Worm (Caenorhabditis elegans) whole organism, L2 larva: Measurements from ENCODE around the gene snfc-5.
"Not testable (repeated sequence)": the region's sequence is repeated elsewhere in the genome, so short reads cannot be mapped to it uniquely, and the experiment has no call there.

Experiments
- C34F6.9 ChIP-seq: fragments of 150-350 bp; optimal IDR thresholded peaks from 2 replicates; lab custom pipeline; 2014; ENCODE audit warnings: missing biosample characterization, missing genetic modification characterization
- F13H6.1 ChIP-seq: sonication (generic microtip); optimal IDR thresholded peaks from 2 replicates; lab custom pipeline; 2016; ENCODE audit warnings: missing genetic modification characterization, missing compliant biosample characterization
- Y55F3AM.14 ChIP-seq: fragments of 200-800 bp; sonication (Bioruptor generic); optimal IDR thresholded peaks from 2 replicates; lab custom pipeline; 2018; ENCODE audit warnings: mild to moderate bottlenecking, missing genetic modification characterization, missing compliant biosample characterization
- ZK546.5 ChIP-seq: sonication (generic microtip); optimal IDR thresholded peaks from 2 replicates; lab custom pipeline; 2017; ENCODE audit warnings: missing biosample characterization, missing genetic modification characterization
- alr-1 ChIP-seq: fragments of 150-350 bp; optimal IDR thresholded peaks from 2 replicates; lab custom pipeline; 2014; ENCODE audit warnings: missing biosample characterization, missing genetic modification characterization
- aly-2 ChIP-seq: fragments of 150-350 bp; optimal IDR thresholded peaks from 2 replicates; lab custom pipeline; 2014; ENCODE audit warnings: missing biosample characterization, missing genetic modification characterization
- ama-1 ChIP-seq: fragments of 150-350 bp; optimal IDR thresholded peaks from 2 replicates; lab custom pipeline; 2018; ENCODE audit warnings: inconsistent platforms
- blmp-1 ChIP-seq: sonication (generic microtip); optimal IDR thresholded peaks from 2 replicates; lab custom pipeline; 2017; ENCODE audit warnings: missing genetic modification characterization, mild to moderate bottlenecking, missing compliant biosample characterization, antibody characterized with exemption, moderate library complexity; ENCODE audit not compliant: insufficient read depth
- ceh-16 ChIP-seq: fragments of 150-350 bp; optimal IDR thresholded peaks from 2 replicates; lab custom pipeline; 2014; ENCODE audit warnings: missing biosample characterization, missing genetic modification characterization
- crh-2 ChIP-seq: sonication (generic microtip); optimal IDR thresholded peaks from 2 replicates; lab custom pipeline; 2017; ENCODE audit warnings: missing biosample characterization, missing genetic modification characterization
- dmd-4 ChIP-seq: sonication (generic microtip); optimal IDR thresholded peaks from 2 replicates; lab custom pipeline; 2017; ENCODE audit warnings: missing biosample characterization, missing genetic modification characterization
- egl-27 ChIP-seq: sonication (generic microtip); optimal IDR thresholded peaks from 3 replicates; lab custom pipeline; 2017; ENCODE audit warnings: missing biosample characterization, missing genetic modification reagents, missing genetic modification characterization
- fos-1 ChIP-seq: fragments of 150-350 bp; optimal IDR thresholded peaks from 2 replicates; lab custom pipeline; 2014; ENCODE audit warnings: missing biosample characterization, missing genetic modification characterization
- gmeb-1 ChIP-seq: fragments of 150-350 bp; optimal IDR thresholded peaks from 2 replicates; lab custom pipeline; 2014; ENCODE audit warnings: missing biosample characterization, missing genetic modification characterization
- lin-11 ChIP-seq: fragments of 150-350 bp; sonication (generic microtip); optimal IDR thresholded peaks from 2 replicates; lab custom pipeline; 2014; ENCODE audit warnings: missing biosample characterization, missing genetic modification characterization, inconsistent platforms, mixed read lengths
- lin-13 ChIP-seq: fragments of 150-350 bp; optimal IDR thresholded peaks from 2 replicates; lab custom pipeline; 2014; ENCODE audit warnings: missing biosample characterization, missing genetic modification reagents, missing genetic modification characterization
- lin-39 ChIP-seq: fragments of 150-350 bp; optimal IDR thresholded peaks from 2 replicates; lab custom pipeline; 2014; ENCODE audit warnings: missing biosample characterization, missing genetic modification reagents, missing genetic modification characterization
- lsy-2 ChIP-seq, 2 experiments: fragments of 150-350 bp in 1 of 2; sonication (generic microtip) in 1 of 2; optimal IDR thresholded peaks; 2 replicates each; lab custom pipeline; 2014 to 2017; ENCODE audit warnings: missing biosample characterization in 2 of 2, missing genetic modification characterization in 2 of 2
- mab-5 ChIP-seq: fragments of 150-350 bp; optimal IDR thresholded peaks from 2 replicates; lab custom pipeline; 2014; ENCODE audit warnings: missing biosample characterization, missing genetic modification characterization
- mdl-1 ChIP-seq, 2 experiments: fragments of 150-350 bp in 1 of 2; sonication (generic microtip) in 1 of 2; optimal IDR thresholded peaks; 2 replicates each; lab custom pipeline; 2017; ENCODE audit warnings: missing biosample characterization in 2 of 2, missing genetic modification characterization in 2 of 2
- nhr-10 ChIP-seq: sonication (generic microtip); optimal IDR thresholded peaks from 2 replicates; lab custom pipeline; 2017; ENCODE audit warnings: missing biosample characterization, missing genetic modification characterization
- nhr-11 ChIP-seq: fragments of 150-350 bp; optimal IDR thresholded peaks from 2 replicates; lab custom pipeline; 2014; ENCODE audit warnings: missing biosample characterization, missing genetic modification characterization
- nhr-12 ChIP-seq: fragments of 150-350 bp; optimal IDR thresholded peaks from 2 replicates; lab custom pipeline; 2014; ENCODE audit warnings: missing biosample characterization, missing genetic modification characterization
- nhr-129 ChIP-seq: fragments of 150-350 bp; optimal IDR thresholded peaks from 2 replicates; lab custom pipeline; 2014; ENCODE audit warnings: missing biosample characterization, missing genetic modification characterization
- nhr-21 ChIP-seq: fragments of 150-350 bp; optimal IDR thresholded peaks from 2 replicates; lab custom pipeline; 2014; ENCODE audit warnings: missing biosample characterization, missing genetic modification characterization
- nhr-237 ChIP-seq: fragments of 150-350 bp; optimal IDR thresholded peaks from 2 replicates; lab custom pipeline; 2014; ENCODE audit warnings: missing biosample characterization, missing genetic modification characterization
- nhr-25 ChIP-seq: fragments of 150-350 bp; sonication (generic microtip); optimal IDR thresholded peaks from 3 replicates; lab custom pipeline; 2014; ENCODE audit warnings: missing biosample characterization, missing genetic modification characterization
- nhr-6 ChIP-seq: fragments of 150-350 bp; optimal IDR thresholded peaks from 2 replicates; lab custom pipeline; 2014; ENCODE audit warnings: missing biosample characterization, missing genetic modification characterization
- nhr-77 ChIP-seq: fragments of 150-350 bp; optimal IDR thresholded peaks from 2 replicates; lab custom pipeline; 2014; ENCODE audit warnings: missing biosample characterization, missing genetic modification characterization
- skn-1 ChIP-seq: sonication (generic microtip); optimal IDR thresholded peaks from 2 replicates; lab custom pipeline; 2017; ENCODE audit warnings: missing biosample characterization, missing genetic modification characterization
- sma-3 ChIP-seq: sonication (generic microtip); optimal IDR thresholded peaks from 2 replicates; lab custom pipeline; 2016; ENCODE audit warnings: missing genetic modification reagents, missing genetic modification characterization, missing compliant biosample characterization
- sma-9 ChIP-seq, 2 experiments: fragments of 150-350 bp in 1 of 2; sonication (generic microtip) in 1 of 2; optimal IDR thresholded peaks; 2 replicates each; lab custom pipeline; 2014 to 2016; ENCODE audit warnings: missing genetic modification characterization in 2 of 2, mild to moderate bottlenecking in 1 of 2, missing biosample characterization in 1 of 2, missing compliant biosample characterization in 1 of 2, missing genetic modification reagents in 1 of 2, moderate library complexity in 1 of 2
- snpc-4 ChIP-seq: fragments of 150-350 bp; optimal IDR thresholded peaks from 2 replicates; lab custom pipeline; 2014; ENCODE audit warnings: missing biosample characterization, missing genetic modification characterization
- unc-55 ChIP-seq: fragments of 150-350 bp; sonication (generic microtip); optimal IDR thresholded peaks from 3 replicates; lab custom pipeline; 2014; ENCODE audit warnings: missing biosample characterization, missing genetic modification reagents, missing genetic modification characterization
- zag-1 ChIP-seq: fragments of 150-350 bp; optimal IDR thresholded peaks from 2 replicates; lab custom pipeline; 2014; ENCODE audit warnings: missing biosample characterization, missing genetic modification characterization
- ztf-11 ChIP-seq: sonication (generic microtip); optimal IDR thresholded peaks from 2 replicates; lab custom pipeline; 2017; ENCODE audit warnings: missing biosample characterization, missing genetic modification characterization

The snfc-5 gene

DNA sequence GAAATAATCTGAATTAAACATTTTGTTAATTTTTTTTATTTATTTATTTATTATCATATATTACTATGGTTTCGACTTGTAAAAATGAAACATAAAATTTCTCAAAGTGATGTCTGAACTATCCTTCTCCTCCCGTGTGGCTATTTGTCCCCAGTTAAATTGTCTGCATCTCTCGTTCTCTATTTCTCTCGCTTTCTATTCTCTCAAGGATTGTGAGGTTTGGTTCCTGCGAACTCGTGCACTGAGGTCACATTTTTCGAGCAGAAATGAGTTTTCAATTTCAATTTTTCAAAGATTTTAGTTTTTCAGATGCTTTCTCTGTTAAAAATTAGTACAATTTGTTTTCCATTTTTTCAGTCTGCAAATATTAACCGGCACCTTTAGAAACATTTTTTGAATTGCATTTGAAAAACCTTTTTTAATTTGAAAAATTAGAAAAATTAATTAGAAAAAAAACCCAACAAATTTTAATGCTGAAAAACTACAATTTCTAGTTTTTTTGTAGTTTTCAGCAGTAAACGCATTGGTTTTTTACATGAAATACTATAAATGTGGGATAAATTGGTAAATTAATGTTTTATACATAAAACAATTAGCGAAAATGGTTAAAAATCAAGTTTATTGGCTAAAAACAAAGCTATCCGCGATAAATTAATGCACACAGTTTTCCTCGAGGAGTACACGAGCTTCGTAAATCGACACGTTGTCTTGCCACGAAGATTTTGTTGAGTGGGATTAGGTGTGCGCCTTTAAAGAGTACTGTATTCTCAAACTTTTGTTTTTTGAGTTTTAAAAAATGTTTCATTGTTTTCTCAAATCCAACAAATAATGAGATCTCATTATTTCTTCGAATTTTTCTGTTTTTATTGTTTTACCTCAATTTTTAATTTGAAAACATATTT is 7.8 kb downstream of the snfc-5 start:
- no peak for TF ChIP-seq blmp-1 (tag; lab: Kevin White, UChicago)
- TF ChIP-seq ceh-16 (tag; lab: Kevin White, UChicago) = no peak
- no peak for TF ChIP-seq skn-1 (tag; lab: Kevin White, UChicago)
- no peak for TF ChIP-seq nhr-12
- peak; percentile 22 for TF ChIP-seq crh-2 (tag; lab: Kevin White, UChicago)
- peak; percentile 43 for TF ChIP-seq lin-13 (GFP tag; lab: Kevin White, UChicago)
- TF ChIP-seq lsy-2 (tag; optimal IDR thresholded peaks at IDR 0.05; lab: Kevin White, UChicago) = peak in 1 of 2 experiments; percentile 54
- peak; percentile 12 for TF ChIP-seq unc-55 (GFP tag; lab: Kevin White, UChicago)
- TF ChIP-seq fos-1 (tag; lab: Kevin White, UChicago) = peak; percentile 18
- TF ChIP-seq C34F6.9 (tag; lab: Kevin White, UChicago) = peak; percentile 57
- TF ChIP-seq nhr-77 = no peak
- peak; percentile 26 for TF ChIP-seq snpc-4 (tag; lab: Kevin White, UChicago)
- TF ChIP-seq nhr-11 (tag; lab: Kevin White, UChicago) = no peak
- no peak for TF ChIP-seq ama-1 (lab: Kevin White, UChicago)
- TF ChIP-seq nhr-129 (tag; lab: Kevin White, UChicago) = peak; percentile 64
- peak; percentile 59 for TF ChIP-seq F13H6.1 (tag; lab: Kevin White, UChicago)
- peak; percentile 95 for TF ChIP-seq sma-9 (GFP tag; optimal IDR thresholded peaks at IDR 0.05; lab: Kevin White, UChicago)
- TF ChIP-seq sma-9 (tag; optimal IDR thresholded peaks at IDR 0.05; lab: Kevin White, UChicago) = no peak
- TF ChIP-seq nhr-21 (tag; lab: Kevin White, UChicago) = no peak
- TF ChIP-seq sma-3 (GFP tag; lab: Kevin White, UChicago) = no peak

DNA sequence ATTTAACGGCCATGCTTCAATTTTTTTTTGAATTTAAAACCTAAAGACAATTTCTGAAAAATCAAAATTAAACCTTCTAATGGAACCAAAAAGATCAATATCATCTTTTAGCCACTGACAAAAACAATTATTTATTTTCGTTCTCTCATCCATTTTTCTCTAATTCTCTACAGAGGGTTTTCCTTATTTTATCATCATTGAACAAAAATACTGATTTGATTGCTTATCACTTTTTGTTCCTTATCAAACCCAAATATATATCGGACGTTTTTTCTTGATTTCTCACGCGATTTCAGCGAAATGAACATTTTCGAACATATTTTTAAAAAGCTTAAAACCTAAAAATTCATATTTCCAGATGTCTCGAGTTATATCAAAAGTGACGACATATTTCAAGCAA is 8.5 kb downstream of the snfc-5 start, which contains the start of gene mpc-1:
mpc-1 (plus strand) TSS at position 359 of the 400 bp plus-strand sequence.
- TF ChIP-seq sma-9 (GFP tag; optimal IDR thresholded peaks at IDR 0.05; lab: Kevin White, UChicago) = peak; percentile 37
- TF ChIP-seq sma-9 (tag; optimal IDR thresholded peaks at IDR 0.05; lab: Kevin White, UChicago) = no peak
- TF ChIP-seq zag-1 = no peak
- peak; percentile 54 for TF ChIP-seq crh-2 (tag; lab: Kevin White, UChicago)
- peak; percentile 91 for TF ChIP-seq fos-1 (tag; lab: Kevin White, UChicago)
- peak; percentile 59 for TF ChIP-seq skn-1 (tag; lab: Kevin White, UChicago)
- no peak for TF ChIP-seq aly-2 (tag; lab: Kevin White, UChicago)
- TF ChIP-seq mdl-1 (tag; optimal IDR thresholded peaks at IDR 0.05; lab: Kevin White, UChicago) = peak in 1 of 2 experiments; percentile 22

- TF ChIP-seq nhr-21 (tag; lab: Kevin White, UChicago) (peak; percentile 17), fos-1 (tag; lab: Kevin White, UChicago) (peak; percentile 12), C34F6.9 (tag; lab: Kevin White, UChicago) (peak; percentile 73), sma-9 (GFP tag; optimal IDR thresholded peaks at IDR 0.05; lab: Kevin White, UChicago) (peak; percentile 79), nhr-6 (tag; lab: Kevin White, UChicago) (peak; percentile 16), sma-3 (GFP tag; lab: Kevin White, UChicago) (peak; percentile 40), unc-55 (GFP tag; lab: Kevin White, UChicago) (peak; percentile 69), egl-27 (tag; lab: Kevin White, UChicago) (peak; percentile 13), F13H6.1 (tag; lab: Kevin White, UChicago) (peak; percentile 45), Y55F3AM.14 (GFP tag; lab: Kevin White, UChicago) (peak; percentile 36), snpc-4 (tag; lab: Kevin White, UChicago) (peak; percentile 97), nhr-129 (tag; lab: Kevin White, UChicago) (peak; percentile 32), nhr-25 (peak; percentile 37), lin-13 (GFP tag; lab: Kevin White, UChicago) (peak; percentile 38), gmeb-1 (peak; percentile 53), crh-2 (tag; lab: Kevin White, UChicago) (peak; percentile 36), lsy-2 (tag; optimal IDR thresholded peaks at IDR 0.05; lab: Kevin White, UChicago) (peak; percentile 46 to 73)
- TF ChIP-seq sma-9 (tag; optimal IDR thresholded peaks at IDR 0.05; lab: Kevin White, UChicago) = not testable (repeated sequence)
Observed at ce11 chrIII:4414041-4414440, 9.5 kb downstream of the snfc-5 start.

- no peak for TF ChIP-seq ztf-11
- TF ChIP-seq unc-55 (GFP tag; lab: Kevin White, UChicago) = no peak
- TF ChIP-seq mab-5 (tag; lab: Kevin White, UChicago) = no peak
- no peak for TF ChIP-seq F13H6.1 (tag; lab: Kevin White, UChicago)
- no peak for TF ChIP-seq dmd-4 (tag; lab: Kevin White, UChicago)
- TF ChIP-seq alr-1 (tag; lab: Kevin White, UChicago) = no peak
- no peak for TF ChIP-seq ZK546.5 (tag; lab: Kevin White, UChicago)
- TF ChIP-seq lin-13 (GFP tag; lab: Kevin White, UChicago) = no peak
- no peak for TF ChIP-seq Y55F3AM.14 (GFP tag; lab: Kevin White, UChicago)
- TF ChIP-seq lin-11 (tag; lab: Kevin White, UChicago) = no peak
- no peak for TF ChIP-seq lin-39 (tag; lab: Kevin White, UChicago)
- TF ChIP-seq skn-1 (tag; lab: Kevin White, UChicago) = no peak
- no peak for TF ChIP-seq ama-1 (lab: Kevin White, UChicago)
- no peak for TF ChIP-seq snpc-4 (tag; lab: Kevin White, UChicago)
- TF ChIP-seq nhr-10 = no peak
- TF ChIP-seq nhr-237 (tag; lab: Kevin White, UChicago) = no peak
- TF ChIP-seq nhr-25 = no peak
- TF ChIP-seq zag-1 = no peak
Observed at ce11 chrIII:4415135-4415534, 10.5 kb downstream of the snfc-5 start, which contains the start of gene R07E5.11. Gene R07E5.11, minus strand, starts transcription at chrIII:4415235.
